ENCODE assay signal across 3 worm cellular contexts in the genomic region with DNA sequence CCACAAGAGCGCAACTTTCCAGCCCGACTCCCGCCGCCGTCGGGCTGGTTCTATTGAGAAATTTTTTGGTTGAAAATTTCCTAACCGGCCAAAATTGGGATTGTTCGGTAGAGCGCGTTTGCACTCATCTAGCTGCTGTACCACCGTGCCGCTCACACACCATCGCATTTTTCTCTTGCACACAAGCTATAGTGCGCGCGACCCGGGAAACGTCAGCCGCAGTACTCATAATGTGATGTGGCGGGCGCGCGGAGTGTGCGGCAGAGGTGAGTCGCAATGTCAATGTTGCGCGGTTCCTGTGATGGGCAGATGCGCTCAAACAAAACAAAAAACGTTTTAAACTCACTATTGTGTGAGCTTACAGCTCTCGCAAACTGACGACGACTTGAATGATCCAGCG.
A peak's percentile ranks its signal among the peaks of the same experiment; 100 is the strongest.
TF ChIP-seq lines count a peak whose summit lies in the region.

No protein-coding gene starts in this region.

TF ChIP-seq in whole organism, L4 larva, 104 proteins besides CTCF, POLR2A, EP300 and RAD21:
- TF ChIP-seq set-16 (GFP tag; IDR thresholded peaks at IDR 0.05; lab: Robert Waterston, UW) (peak; percentile 18; the same call in 1 of the 2 replicates), rbr-2 (tag; optimal IDR thresholded peaks at IDR 0.05; lab: Kevin White, UChicago) (no peak)

TF ChIP-seq in whole organism, mixed stage, embryonic, 35 proteins besides CTCF, POLR2A, EP300 and RAD21:
- peak; percentile 20 for TF ChIP-seq ceh-83 (GFP tag; optimal IDR thresholded peaks at IDR 0.05; lab: Kevin White, UChicago)
- TF ChIP-seq zip-8 (tag; optimal IDR thresholded peaks at IDR 0.05; lab: Kevin White, UChicago) = no peak
- no peak for TF ChIP-seq nhr-28 (tag; optimal IDR thresholded peaks at IDR 0.05; lab: Kevin White, UChicago)

TF ChIP-seq in whole organism, young adult, 124 proteins besides CTCF, POLR2A, EP300 and RAD21:
- TF ChIP-seq rpc-1 (optimal IDR thresholded peaks at IDR 0.05; lab: Kevin White, UChicago) (no peak), rpc-1 (tag; optimal IDR thresholded peaks at IDR 0.05; lab: Kevin White, UChicago) (peak; percentile 12), snpc-4 (GFP tag; optimal IDR thresholded peaks at IDR 0.05; lab: Kevin White, UChicago) (peak; percentile 9), snpc-4 (tag; optimal IDR thresholded peaks at IDR 0.05; lab: Kevin White, UChicago) (no peak), gei-17 (GFP tag; optimal IDR thresholded peaks at IDR 0.05; lab: Kevin White, UChicago) (no peak), lin-40 (tag; optimal IDR thresholded peaks at IDR 0.05; lab: Kevin White, UChicago) (no peak), F52B5.7 (tag; optimal IDR thresholded peaks at IDR 0.05; lab: Kevin White, UChicago) (no peak), mxl-1 (tag; optimal IDR thresholded peaks at IDR 0.05; lab: Kevin White, UChicago) (no peak), ceh-58 (GFP tag; IDR thresholded peaks at IDR 0.05; lab: Robert Waterston, UW) (no peak), zfh-2 (GFP tag; conservative IDR thresholded peaks at IDR 0.05; lab: Robert Waterston, UW) (0 out of 2 replicates have a peak, but pooled peaks have one; percentile 31), snpc-1.1 (tag; optimal IDR thresholded peaks at IDR 0.05; lab: Kevin White, UChicago; ENCODE audit: insufficient read depth) (peak; percentile 77), F33H1.4 (GFP tag; IDR thresholded peaks at IDR 0.05; lab: Robert Waterston, UW) (no peak), nhr-80 (tag; optimal IDR thresholded peaks at IDR 0.05; lab: Kevin White, UChicago) (no peak), mcd-1 (GFP tag; IDR thresholded peaks at IDR 0.05; lab: Robert Waterston, UW) (peak; percentile 54), dpl-1 (GFP tag; optimal IDR thresholded peaks at IDR 0.05; lab: Kevin White, UChicago) (no peak)
